Worm (Caenorhabditis elegans) whole organism, L4 larva: ENCODE measurements around the gene str-10.

Experiments
- D1046.2 ChIP-seq: fragments of 200-800 bp; sonication (Bioruptor generic); IDR thresholded peaks from 2 replicates; pipeline ENCODE4 v1.3.6; 2022; ENCODE audit warnings: missing genetic modification characterization, missing compliant biosample characterization
- F44E2.7 ChIP-seq: fragments of 200-800 bp; sonication (Bioruptor generic); IDR thresholded peaks from 2 replicates; pipeline ENCODE4 v2.1.2; 2022; ENCODE audit warnings: missing genetic modification characterization, missing compliant biosample characterization
- F49E8.2 ChIP-seq: sonication (generic microtip); optimal IDR thresholded peaks from 2 replicates; lab custom pipeline; 2016; ENCODE audit warnings: missing compliant biosample characterization, mild to moderate bottlenecking, missing genetic modification characterization, borderline replicate concordance
- R02D3.7 ChIP-seq: fragments of 150-350 bp; sonication (generic microtip); optimal IDR thresholded peaks from 3 replicates; lab custom pipeline; 2014; ENCODE audit warnings: missing biosample characterization, missing genetic modification characterization
- Y48G9A.11 ChIP-seq: fragments of 200-800 bp; sonication (Bioruptor generic); IDR thresholded peaks from 2 replicates; pipeline ENCODE4 v1.3.6; 2022; ENCODE audit warnings: missing genetic modification reagents, missing genetic modification characterization, missing compliant biosample characterization
- Y75B8A.6 ChIP-seq: fragments of 200-800 bp; sonication (Bioruptor generic); IDR thresholded peaks from 2 replicates; pipeline ENCODE4 v1.3.6; 2022; ENCODE audit warnings: missing genetic modification reagents, missing genetic modification characterization, missing compliant biosample characterization
- ZK337.2 ChIP-seq: fragments of 200-800 bp; sonication (Bioruptor generic); IDR thresholded peaks from 2 replicates; pipeline ENCODE4 v1.3.6; 2022; ENCODE audit warnings: missing genetic modification reagents, missing genetic modification characterization, missing compliant biosample characterization
- ZK546.5 ChIP-seq, 2 experiments: sonication (generic microtip); optimal IDR thresholded peaks; 2 replicates each; lab custom pipeline; 2017; ENCODE audit warnings: missing biosample characterization in 2 of 2, missing genetic modification characterization in 2 of 2
- aha-1 ChIP-seq: fragments of 150-350 bp; peaks from one replicate; lab custom pipeline; 2014; ENCODE audit warnings: missing biosample characterization, missing genetic modification characterization
- ama-1 ChIP-seq: fragments of 150-350 bp; optimal IDR thresholded peaks from 2 replicates; lab custom pipeline; 2014; ENCODE audit warnings: inconsistent platforms, mixed read lengths
- arid-1 ChIP-seq: fragments of 200-800 bp; sonication (Bioruptor generic); conservative IDR thresholded peaks from 2 replicates; pipeline ENCODE4 v1.3.6; 2022; ENCODE audit warnings: missing genetic modification reagents, missing genetic modification characterization, missing compliant biosample characterization
- ceh-82 ChIP-seq: sonication (generic microtip); optimal IDR thresholded peaks from 2 replicates; lab custom pipeline; 2017; ENCODE audit warnings: missing biosample characterization, missing genetic modification characterization
- ces-1 ChIP-seq: fragments of 150-350 bp; sonication (generic microtip); optimal IDR thresholded peaks from 4 replicates; lab custom pipeline; 2014; ENCODE audit warnings: missing biosample characterization, missing genetic modification reagents, missing genetic modification characterization
- cey-2 ChIP-seq: sonication (generic microtip); optimal IDR thresholded peaks from 3 replicates; lab custom pipeline; 2017; ENCODE audit warnings: missing genetic modification characterization, mild to moderate bottlenecking, missing compliant biosample characterization, antibody characterized with exemption, borderline replicate concordance; ENCODE audit not compliant: insufficient read depth
- daf-12 ChIP-seq: fragments of 150-350 bp; optimal IDR thresholded peaks from 2 replicates; lab custom pipeline; 2014; ENCODE audit warnings: missing biosample characterization, missing genetic modification reagents, missing genetic modification characterization
- daf-16 ChIP-seq, 3 experiments: sonication (generic microtip); optimal IDR thresholded peaks; 2 replicates each; lab custom pipeline; 2016 to 2017; ENCODE audit warnings: missing genetic modification characterization in 3 of 3, missing genetic modification reagents in 3 of 3, mild to moderate bottlenecking in 2 of 3, missing compliant biosample characterization in 2 of 3, missing biosample characterization in 1 of 3, moderate library complexity in 1 of 3
- daf-19 ChIP-seq: fragments of 200-800 bp; sonication (Bioruptor generic); conservative IDR thresholded peaks from 2 replicates; pipeline ENCODE4 v1.3.6; 2022; ENCODE audit warnings: missing genetic modification characterization, missing compliant biosample characterization
- dmd-8 ChIP-seq: fragments of 200-800 bp; sonication (Bioruptor generic); IDR thresholded peaks from 2 replicates; pipeline ENCODE4 v1.3.6; 2022; ENCODE audit warnings: missing genetic modification characterization, missing compliant biosample characterization
- dpl-1 ChIP-seq: fragments of 150-350 bp; optimal IDR thresholded peaks from 2 replicates; lab custom pipeline; 2014; ENCODE audit warnings: missing biosample characterization, missing genetic modification reagents, missing genetic modification characterization
- egl-27 ChIP-seq: sonication (generic microtip); optimal IDR thresholded peaks from 3 replicates; lab custom pipeline; 2017; ENCODE audit warnings: missing biosample characterization, missing genetic modification reagents, missing genetic modification characterization
- fkh-10 ChIP-seq: fragments of 150-350 bp; optimal IDR thresholded peaks from 2 replicates; lab custom pipeline; 2014; ENCODE audit warnings: missing biosample characterization, missing genetic modification reagents, missing genetic modification characterization
- fos-1 ChIP-seq: fragments of 150-350 bp; optimal IDR thresholded peaks from 2 replicates; lab custom pipeline; 2014; ENCODE audit warnings: missing biosample characterization, missing genetic modification characterization
- hif-1 ChIP-seq, 2 experiments: sonication (generic microtip); optimal IDR thresholded peaks; 2 replicates each; lab custom pipeline; 2016 to 2017; ENCODE audit warnings: missing compliant biosample characterization in 2 of 2, missing genetic modification characterization in 2 of 2, missing genetic modification reagents in 2 of 2, missing genotype in 2 of 2, mild to moderate bottlenecking in 1 of 2
- hmg-1.1 ChIP-seq: fragments of 200-800 bp; sonication (Bioruptor generic); IDR thresholded peaks from 2 replicates; pipeline ENCODE4 v1.3.6; 2022; ENCODE audit warnings: missing genetic modification reagents, missing genetic modification characterization, missing compliant biosample characterization
- lim-7 ChIP-seq: fragments of 200-800 bp; sonication (Bioruptor generic); IDR thresholded peaks from 2 replicates; pipeline ENCODE4 v1.3.6; 2022; ENCODE audit warnings: missing genetic modification characterization, missing compliant biosample characterization
- lin-29 ChIP-seq: fragments of 200-800 bp; sonication (Bioruptor generic); IDR thresholded peaks from 2 replicates; pipeline ENCODE4 v1.3.6; 2022; ENCODE audit warnings: missing genetic modification reagents, missing genetic modification characterization, missing compliant biosample characterization
- lir-3 ChIP-seq: sonication (generic microtip); optimal IDR thresholded peaks from 2 replicates; lab custom pipeline; 2016; ENCODE audit warnings: mild to moderate bottlenecking, missing genetic modification characterization, missing compliant biosample characterization
- mdt-29 ChIP-seq: fragments of 200-800 bp; sonication (Bioruptor generic); IDR thresholded peaks from 2 replicates; pipeline ENCODE4 v1.3.6; 2022; ENCODE audit warnings: missing genetic modification reagents, missing genetic modification characterization, missing compliant biosample characterization
- mes-2 ChIP-seq: sonication (generic microtip); optimal IDR thresholded peaks from 2 replicates; lab custom pipeline; 2016; ENCODE audit warnings: missing genotype, mild to moderate bottlenecking, missing genetic modification characterization, missing compliant biosample characterization; ENCODE audit not compliant: poor library complexity, severe bottlenecking
- mxl-2 ChIP-seq: fragments of 200-800 bp; sonication (Bioruptor generic); conservative IDR thresholded peaks from 2 replicates; pipeline ENCODE4 v1.3.6; 2022; ENCODE audit warnings: missing genetic modification reagents, missing genetic modification characterization, missing compliant biosample characterization
- nhr-10 ChIP-seq: fragments of 150-350 bp; optimal IDR thresholded peaks from 2 replicates; lab custom pipeline; 2014; ENCODE audit warnings: missing biosample characterization, missing genetic modification characterization
- nhr-102 ChIP-seq: sonication (generic microtip); optimal IDR thresholded peaks from 2 replicates; lab custom pipeline; 2016; ENCODE audit warnings: mild to moderate bottlenecking, missing genetic modification characterization, moderate library complexity, missing compliant biosample characterization
- nhr-11 ChIP-seq: fragments of 150-350 bp; optimal IDR thresholded peaks from 2 replicates; lab custom pipeline; 2014; ENCODE audit warnings: missing biosample characterization, missing genetic modification characterization
- nhr-237 ChIP-seq: sonication (generic microtip); optimal IDR thresholded peaks from 2 replicates; lab custom pipeline; 2017; ENCODE audit warnings: missing biosample characterization, missing genetic modification characterization
- nhr-25 ChIP-seq: sonication (generic microtip); optimal IDR thresholded peaks from 2 replicates; lab custom pipeline; 2017; ENCODE audit warnings: missing genetic modification characterization, mild to moderate bottlenecking, missing compliant biosample characterization, antibody characterized with exemption, moderate library complexity, borderline replicate concordance; ENCODE audit not compliant: insufficient read depth
- nhr-41 ChIP-seq: fragments of 200-800 bp; sonication (Bioruptor generic); IDR thresholded peaks from 2 replicates; pipeline ENCODE4 v1.3.6; 2022; ENCODE audit warnings: missing genetic modification reagents, missing genetic modification characterization, missing compliant biosample characterization
- nhr-48 ChIP-seq: sonication (generic microtip); optimal IDR thresholded peaks from 2 replicates; lab custom pipeline; 2016; ENCODE audit warnings: mild to moderate bottlenecking, missing genetic modification characterization, missing compliant biosample characterization
- nhr-76 ChIP-seq: fragments of 150-350 bp; optimal IDR thresholded peaks from 2 replicates; lab custom pipeline; 2014; ENCODE audit warnings: missing biosample characterization, missing genetic modification characterization
- php-3 ChIP-seq: fragments of 200-800 bp; sonication (Bioruptor generic); IDR thresholded peaks from 2 replicates; pipeline ENCODE4 v1.3.6; 2022; ENCODE audit warnings: missing genetic modification reagents, missing genetic modification characterization, missing compliant biosample characterization
- saeg-2 ChIP-seq: fragments of 200-800 bp; sonication (Bioruptor generic); IDR thresholded peaks from 2 replicates; pipeline ENCODE4 v1.3.6; 2022; ENCODE audit warnings: missing genetic modification reagents, missing genetic modification characterization, missing compliant biosample characterization
- set-16 ChIP-seq: fragments of 200-800 bp; sonication (Bioruptor generic); IDR thresholded peaks from 2 replicates; pipeline ENCODE4 v1.3.6; 2022; ENCODE audit warnings: missing genetic modification reagents, missing genetic modification characterization, missing compliant biosample characterization
- skn-1 ChIP-seq: fragments of 150-350 bp; optimal IDR thresholded peaks from 2 replicates; lab custom pipeline; 2014; ENCODE audit warnings: missing biosample characterization, missing genetic modification characterization
- tra-1 ChIP-seq: fragments of 200-800 bp; sonication (Bioruptor generic); IDR thresholded peaks from 2 replicates; pipeline ENCODE4 v1.3.6; 2022; ENCODE audit warnings: missing genetic modification reagents, missing genetic modification characterization, missing compliant biosample characterization
- unc-130 ChIP-seq: sonication (generic microtip); optimal IDR thresholded peaks from 2 replicates; lab custom pipeline; 2016; ENCODE audit warnings: missing genetic modification reagents, missing genetic modification characterization, missing compliant biosample characterization
- unc-62 ChIP-seq, 3 experiments: fragments of 150-350 bp in 1 of 3; sonication (generic microtip); optimal IDR thresholded peaks in 2 of 3; peaks in 1 of 3; 1 replicate in 1 of 3; 2 replicates in 2 of 3; lab custom pipeline; 2014 to 2017; ENCODE audit warnings: missing biosample characterization in 3 of 3, missing genetic modification characterization in 3 of 3, missing genetic modification reagents in 3 of 3, missing genotype in 1 of 3
- vab-7 ChIP-seq: fragments of 200-800 bp; sonication (Bioruptor generic); IDR thresholded peaks from 2 replicates; pipeline ENCODE4 v1.3.6; 2022; ENCODE audit warnings: missing genetic modification reagents, missing genetic modification characterization, missing compliant biosample characterization
- zag-1 ChIP-seq: fragments of 150-350 bp; optimal IDR thresholded peaks from 2 replicates; lab custom pipeline; 2014; ENCODE audit warnings: missing biosample characterization, missing genetic modification characterization
- zfp-2 ChIP-seq: sonication (generic microtip); optimal IDR thresholded peaks from 2 replicates; lab custom pipeline; 2016; ENCODE audit warnings: mild to moderate bottlenecking, missing genetic modification characterization, missing compliant biosample characterization
- zfp-3 ChIP-seq: fragments of 200-800 bp; sonication (Bioruptor generic); conservative IDR thresholded peaks from 2 replicates; pipeline ENCODE4 v1.3.6; 2022; ENCODE audit warnings: missing genetic modification reagents, missing genetic modification characterization, missing compliant biosample characterization
- zip-2 ChIP-seq: fragments of 150-350 bp; optimal IDR thresholded peaks from 2 replicates; lab custom pipeline; 2014; ENCODE audit warnings: missing biosample characterization, missing genetic modification characterization

Gene str-10

DNA sequence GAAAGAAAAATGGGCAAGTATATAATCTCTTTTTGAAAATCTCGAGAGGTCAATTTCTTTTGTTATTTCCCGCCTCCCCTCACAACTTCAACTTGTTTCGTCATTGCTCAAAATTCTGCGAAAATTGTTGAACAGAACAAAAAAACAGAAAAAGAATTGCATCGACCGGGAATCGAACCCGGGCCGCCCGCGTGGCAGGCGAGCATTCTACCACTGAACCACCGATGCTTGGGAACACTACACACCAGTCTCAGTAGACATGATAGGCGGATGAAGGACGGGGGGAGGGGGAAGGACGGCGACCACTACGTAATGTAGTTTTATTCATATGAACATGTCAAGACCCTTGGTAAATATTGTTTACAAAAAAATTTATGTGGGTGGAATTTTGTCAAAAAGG, 38.7 kb downstream of the str-10 start (continued):
- no peak for TF ChIP-seq cey-2 (tag; lab: Kevin White, UChicago)
- TF ChIP-seq set-16 (GFP tag; lab: Robert Waterston, UW) = peak; percentile 75
- TF ChIP-seq nhr-11 (tag; lab: Kevin White, UChicago) = peak; percentile 56
- TF ChIP-seq nhr-41 (GFP tag; lab: Robert Waterston, UW) = peak; percentile 63; the same call in 1 of the 2 replicates
- TF ChIP-seq lir-3 (tag; lab: Kevin White, UChicago) = peak; percentile 30
- peak; percentile 52; the same call in 1 of the 2 replicates for TF ChIP-seq lin-29 (GFP tag; lab: Robert Waterston, UW)
- TF ChIP-seq nhr-237 (tag; lab: Kevin White, UChicago) = no peak
- no peak for TF ChIP-seq nhr-10 (tag; lab: Kevin White, UChicago)
- TF ChIP-seq nhr-76 (tag; lab: Kevin White, UChicago) = no peak
- TF ChIP-seq daf-12 = no peak
- no peak for TF ChIP-seq mes-2 (tag; lab: Kevin White, UChicago)
- TF ChIP-seq mdt-29 (GFP tag; lab: Robert Waterston, UW) = peak; percentile 81
- no peak; the same call in 1 of the 2 replicates for TF ChIP-seq dmd-8
- TF ChIP-seq zfp-3 = peak; percentile 78
- peak; percentile 11 for TF ChIP-seq zip-2 (tag; lab: Kevin White, UChicago)
- TF ChIP-seq D1046.2 (GFP tag; lab: Robert Waterston, UW) = peak; percentile 87
- peak; percentile 84 for TF ChIP-seq saeg-2 (GFP tag; lab: Robert Waterston, UW)
- TF ChIP-seq ZK546.5 (tag; optimal IDR thresholded peaks at IDR 0.05; lab: Kevin White, UChicago) = no peak
- TF ChIP-seq fkh-10 (GFP tag; lab: Kevin White, UChicago) = peak; percentile 34
- no peak for TF ChIP-seq egl-27
- TF ChIP-seq mxl-2 (GFP tag; lab: Robert Waterston, UW) = peak; percentile 69
- no peak for TF ChIP-seq R02D3.7
- TF ChIP-seq unc-130 (GFP tag; lab: Kevin White, UChicago) = peak; percentile 64
- peak; percentile 70 for TF ChIP-seq nhr-102 (tag; lab: Kevin White, UChicago)
- TF ChIP-seq nhr-25 = peak; percentile 12
- no peak for TF ChIP-seq zag-1
- TF ChIP-seq skn-1 (tag; lab: Kevin White, UChicago) = no peak
- peak; percentile 59 to 78 for TF ChIP-seq daf-16 (GFP tag; optimal IDR thresholded peaks at IDR 0.05; lab: Kevin White, UChicago)
- TF ChIP-seq daf-16 (tag; optimal IDR thresholded peaks at IDR 0.05; lab: Kevin White, UChicago) = peak; percentile 72
- peak; percentile 95 for TF ChIP-seq hmg-1.1 (GFP tag; lab: Robert Waterston, UW)
- no peak; the same call in none of the 2 replicates for TF ChIP-seq arid-1
- TF ChIP-seq F44E2.7 (GFP tag; lab: Robert Waterston, UW) = no peak
- peak; percentile 71 for TF ChIP-seq Y48G9A.11 (GFP tag; lab: Robert Waterston, UW)
- TF ChIP-seq hif-1 (tag; optimal IDR thresholded peaks at IDR 0.05; lab: Kevin White, UChicago) = peak; percentile 28 to 75
- peak; percentile 4 for TF ChIP-seq zfp-2 (tag; lab: Kevin White, UChicago)
- TF ChIP-seq ces-1 (GFP tag; lab: Kevin White, UChicago) = no peak
- no peak for TF ChIP-seq unc-62 (GFP tag; optimal IDR thresholded peaks at IDR 0.05 in 1 of 2; lab: Kevin White, UChicago)
- no peak for TF ChIP-seq unc-62 (tag; optimal IDR thresholded peaks at IDR 0.05; lab: Kevin White, UChicago)
- peak; percentile 95 for TF ChIP-seq vab-7
- TF ChIP-seq F49E8.2 (tag; lab: Kevin White, UChicago) = no peak
- no peak for TF ChIP-seq fos-1 (tag; lab: Kevin White, UChicago)
- peak; percentile 97 for TF ChIP-seq lim-7 (GFP tag; lab: Robert Waterston, UW)
- TF ChIP-seq php-3 (GFP tag; lab: Robert Waterston, UW) = peak; percentile 85
- TF ChIP-seq daf-19 (GFP tag; lab: Robert Waterston, UW) = no peak
- no peak; the same call in 1 of the 2 replicates for TF ChIP-seq Y75B8A.6 (GFP tag; lab: Robert Waterston, UW)
- peak; percentile 97 for TF ChIP-seq aha-1 (tag; lab: Kevin White, UChicago)
- peak; percentile 79 for TF ChIP-seq tra-1
- TF ChIP-seq ama-1 = no peak
- no peak for TF ChIP-seq dpl-1 (GFP tag; lab: Kevin White, UChicago)
- peak; percentile 37 for TF ChIP-seq nhr-48 (tag; lab: Kevin White, UChicago)
- peak; percentile 84 for TF ChIP-seq ZK337.2 (GFP tag; lab: Robert Waterston, UW)
- no peak for TF ChIP-seq ceh-82 (tag; lab: Kevin White, UChicago)
